Worm (Caenorhabditis elegans): ENCODE results near the gene R13A5.10.

The R13A5.10 gene

ce11 chrIII:7561872-7562271 lies 20.9 kb downstream of the R13A5.10 start, which contains the start of gene lgc-12:
TSS of gene lgc-12 (plus strand) at chrIII:7562172.
- TF ChIP-seq isw-1 (GFP tag; IDR thresholded peaks at IDR 0.05), result no peak
- no peak for TF ChIP-seq nhr-237 (tag; optimal IDR thresholded peaks at IDR 0.05)
- no peak for TF ChIP-seq unc-98 (GFP tag; IDR thresholded peaks at IDR 0.05)
- no peak for TF ChIP-seq egl-13 (tag; optimal IDR thresholded peaks at IDR 0.05)
- TF ChIP-seq fkh-4 (tag; optimal IDR thresholded peaks at IDR 0.05; ENCODE audit: borderline replicate concordance), result no peak

ce11 chrIII:7559869-7560268 lies 22.9 kb downstream of the R13A5.10 start:
- peak; percentile 56 for TF ChIP-seq lin-39 (tag; optimal IDR thresholded peaks at IDR 0.05)
- TF ChIP-seq efl-1 (optimal IDR thresholded peaks at IDR 0.05), result peak; percentile 8 to 15
- no peak for TF ChIP-seq efl-1 (GFP tag; optimal IDR thresholded peaks at IDR 0.05 in 1 of 2)
- TF ChIP-seq lir-3 (tag; optimal IDR thresholded peaks at IDR 0.05; ENCODE audit: poor library complexity), result no peak
- TF ChIP-seq lsy-2 (tag; optimal IDR thresholded peaks at IDR 0.05), result peak; percentile 45 to 60
- no peak for TF ChIP-seq C34B4.2 (tag; optimal IDR thresholded peaks at IDR 0.05)
- peak; percentile 34 for TF ChIP-seq nhr-19 (GFP tag; conservative IDR thresholded peaks at IDR 0.05)
- TF ChIP-seq unc-98 (GFP tag; IDR thresholded peaks at IDR 0.05), result no peak
- peak; percentile 48 for TF ChIP-seq tbx-2 (tag; optimal IDR thresholded peaks at IDR 0.05)
- TF ChIP-seq lin-14 (GFP tag; optimal IDR thresholded peaks at IDR 0.05), result peak; percentile 87
- peak; percentile 5 for TF ChIP-seq swsn-7 (tag; optimal IDR thresholded peaks at IDR 0.05)
- no peak for TF ChIP-seq dsc-1 (tag; optimal IDR thresholded peaks at IDR 0.05)
- peak; percentile 29 for TF ChIP-seq irx-1 (tag; optimal IDR thresholded peaks at IDR 0.05)
- TF ChIP-seq rnt-1 (tag; optimal IDR thresholded peaks at IDR 0.05), result peak; percentile 67
- TF ChIP-seq snu-23 (GFP tag; optimal IDR thresholded peaks at IDR 0.05), result peak; percentile 18
- peak; percentile 72 for TF ChIP-seq nhr-71 (tag; optimal IDR thresholded peaks at IDR 0.05)

ce11 chrIII:7558658-7559057 lies 24.1 kb downstream of the R13A5.10 start:
- no peak for TF ChIP-seq sup-37 (GFP tag; optimal IDR thresholded peaks at IDR 0.05)
- no peak for TF ChIP-seq nhr-84 (tag; optimal IDR thresholded peaks at IDR 0.05)
- no peak for TF ChIP-seq hpl-2 (GFP tag; optimal IDR thresholded peaks at IDR 0.05)
- no peak for TF ChIP-seq mdl-1 (tag; optimal IDR thresholded peaks at IDR 0.05)
- no peak for TF ChIP-seq alr-1 (tag; optimal IDR thresholded peaks at IDR 0.05; ENCODE audit: borderline replicate concordance)

ce11 chrIII:7557930-7558470 lies 24.8 kb downstream of the R13A5.10 start:
- no peak for TF ChIP-seq mep-1 (tag; optimal IDR thresholded peaks at IDR 0.05)
- peak; percentile 22 to 67 for TF ChIP-seq lsy-2 (tag; optimal IDR thresholded peaks at IDR 0.05)
- TF ChIP-seq lin-39 (tag; optimal IDR thresholded peaks at IDR 0.05), result no peak
- peak; percentile 65 for TF ChIP-seq nhr-85 (tag)
- TF ChIP-seq blmp-1 (tag; optimal IDR thresholded peaks at IDR 0.05), result peak; percentile 70
- TF ChIP-seq pax-3 (tag; optimal IDR thresholded peaks at IDR 0.05), result no peak
- TF ChIP-seq tbx-2 (tag; optimal IDR thresholded peaks at IDR 0.05), result no peak
- no peak for TF ChIP-seq nhr-19 (GFP tag; conservative IDR thresholded peaks at IDR 0.05)
- no peak for TF ChIP-seq ceh-63 (GFP tag; optimal IDR thresholded peaks at IDR 0.05)
- TF ChIP-seq nhr-71 (tag; optimal IDR thresholded peaks at IDR 0.05), result peak; percentile 16
- TF ChIP-seq nhr-84 (tag; optimal IDR thresholded peaks at IDR 0.05), result no peak
- no peak for TF ChIP-seq Y116A8C.19 (tag; optimal IDR thresholded peaks at IDR 0.05; ENCODE audit: borderline replicate concordance)
- TF ChIP-seq isw-1 (GFP tag; IDR thresholded peaks at IDR 0.05), result no peak
- TF ChIP-seq lin-35 (GFP tag; optimal IDR thresholded peaks at IDR 0.05), result peak in 1 of 2 experiments; percentile 17
- TF ChIP-seq alr-1 (tag; optimal IDR thresholded peaks at IDR 0.05; ENCODE audit: borderline replicate concordance), result no peak
- no peak for TF ChIP-seq nhr-11 (tag; optimal IDR thresholded peaks at IDR 0.05)
- no peak for TF ChIP-seq unc-130 (tag; optimal IDR thresholded peaks at IDR 0.05)
- no peak for TF ChIP-seq fos-1 (tag; optimal IDR thresholded peaks at IDR 0.05)
- TF ChIP-seq unc-30 (tag; optimal IDR thresholded peaks at IDR 0.05), result no peak
- peak in 2 of 6 experiments; percentile 25 to 36 for TF ChIP-seq elt-3 (tag; optimal IDR thresholded peaks at IDR 0.05)
- no peak for TF ChIP-seq tlp-1 (tag; optimal IDR thresholded peaks at IDR 0.05)
- no peak for TF ChIP-seq egl-27 (tag; optimal IDR thresholded peaks at IDR 0.05)
- TF ChIP-seq lin-14 (GFP tag; optimal IDR thresholded peaks at IDR 0.05), result peak; percentile 5
- TF ChIP-seq nhr-12 (tag; optimal IDR thresholded peaks at IDR 0.05), result no peak
- TF ChIP-seq grh-1 (GFP tag; IDR thresholded peaks at IDR 0.05), result peak; percentile 49
- no peak for TF ChIP-seq mdl-1 (tag; optimal IDR thresholded peaks at IDR 0.05)
- TF ChIP-seq nhr-77 (tag; optimal IDR thresholded peaks at IDR 0.05), result no peak
- no peak for TF ChIP-seq irx-1 (tag; optimal IDR thresholded peaks at IDR 0.05)
- TF ChIP-seq ceh-88 (GFP tag; IDR thresholded peaks at IDR 0.05), result no peak
- no peak for TF ChIP-seq ceh-82 (tag; optimal IDR thresholded peaks at IDR 0.05)
- TF ChIP-seq nhr-90 (tag; optimal IDR thresholded peaks at IDR 0.05; ENCODE audit: poor library complexity), result no peak
- TF ChIP-seq xbp-1 (tag; optimal IDR thresholded peaks at IDR 0.05), result no peak

Measured in whole organism, L1 larva.